Worm (Caenorhabditis elegans) whole organism, mixed stage, embryonic: ENCODE results near the gene ZK867.2.

Source experiments
- ceh-43 ChIP-seq: fragments of 200-800 bp; sonication (Bioruptor generic); optimal IDR thresholded peaks from 2 replicates; lab custom pipeline; 2018; ENCODE audit warnings: mild to moderate bottlenecking, missing genetic modification characterization, moderate library complexity, missing compliant biosample characterization
- ces-1 ChIP-seq: fragments of 150-350 bp; optimal IDR thresholded peaks from 2 replicates; lab custom pipeline; 2014; ENCODE audit warnings: missing biosample characterization, missing genetic modification reagents, missing genetic modification characterization
- elt-1 ChIP-seq: sonication (generic microtip); optimal IDR thresholded peaks from 2 replicates; lab custom pipeline; 2017; ENCODE audit warnings: missing genetic modification characterization, mild to moderate bottlenecking, missing compliant biosample characterization, antibody characterized with exemption, moderate library complexity, borderline replicate concordance; ENCODE audit not compliant: insufficient read depth
- hlh-1 ChIP-seq: fragments of 150-350 bp; optimal IDR thresholded peaks from 2 replicates; lab custom pipeline; 2014; ENCODE audit warnings: missing biosample characterization, missing genetic modification reagents, missing genetic modification characterization
- lin-13 ChIP-seq: fragments of 150-350 bp; optimal IDR thresholded peaks from 2 replicates; lab custom pipeline; 2014; ENCODE audit warnings: missing biosample characterization, missing genetic modification characterization
- mab-5 ChIP-seq: fragments of 150-350 bp; optimal IDR thresholded peaks from 2 replicates; lab custom pipeline; 2014; ENCODE audit warnings: missing biosample characterization, missing genetic modification characterization
- nhr-76 ChIP-seq: sonication (generic microtip); optimal IDR thresholded peaks from 2 replicates; lab custom pipeline; 2017; ENCODE audit warnings: missing biosample characterization, missing genetic modification characterization
- pha-4 ChIP-seq: fragments of 150-350 bp; optimal IDR thresholded peaks from 2 replicates; lab custom pipeline; 2018; ENCODE audit warnings: missing biosample characterization, missing genetic modification reagents, missing genetic modification characterization
- snpc-4 ChIP-seq: fragments of 150-350 bp; optimal IDR thresholded peaks from 2 replicates; lab custom pipeline; 2014; ENCODE audit warnings: missing biosample characterization, missing genetic modification characterization
- unc-39 ChIP-seq: fragments of 150-350 bp; optimal IDR thresholded peaks from 2 replicates; lab custom pipeline; 2014; ENCODE audit warnings: missing biosample characterization, missing genetic modification characterization
- unc-62 ChIP-seq: fragments of 150-350 bp; optimal IDR thresholded peaks from 2 replicates; lab custom pipeline; 2014; ENCODE audit warnings: missing biosample characterization, missing genetic modification reagents, missing genetic modification characterization

- TF ChIP-seq lin-13 (tag; lab: Kevin White, UChicago) = no peak
- no peak for TF ChIP-seq nhr-76 (tag; lab: Kevin White, UChicago)
- no peak for TF ChIP-seq hlh-1
- no peak for TF ChIP-seq ceh-43
- TF ChIP-seq unc-62 (GFP tag; lab: Kevin White, UChicago) = no peak
- no peak for TF ChIP-seq unc-39 (tag; lab: Kevin White, UChicago)
- no peak for TF ChIP-seq ces-1
- TF ChIP-seq elt-1 (tag; lab: Kevin White, UChicago) = no peak
- no peak for TF ChIP-seq snpc-4
- TF ChIP-seq pha-4 (tag; lab: Kevin White, UChicago) = no peak
- TF ChIP-seq mab-5 = no peak
Observed at ce11 chrX:7170575-7171297, 35.8 kb upstream of the ZK867.2 start, which contains the start of gene bar-1.
